Worm (Caenorhabditis elegans) whole organism, L1 larva: ENCODE data around the gene srx-16.

Experiments used
- C34B4.2 ChIP-seq: sonication (generic microtip); optimal IDR thresholded peaks from 2 replicates; lab custom pipeline; 2017; ENCODE audit warnings: mild to moderate bottlenecking, missing genetic modification characterization, missing compliant biosample characterization
- F16B12.6 ChIP-seq: fragments of 150-350 bp; optimal IDR thresholded peaks from 2 replicates; lab custom pipeline; 2014; ENCODE audit warnings: missing biosample characterization, missing genetic modification characterization
- alr-1 ChIP-seq: fragments of 200-800 bp; sonication (Bioruptor generic); optimal IDR thresholded peaks from 2 replicates; lab custom pipeline; 2018; ENCODE audit warnings: borderline replicate concordance, mild to moderate bottlenecking, missing genetic modification characterization, missing compliant biosample characterization
- ama-1 ChIP-seq: fragments of 150-350 bp; optimal IDR thresholded peaks from 2 replicates; lab custom pipeline; 2014
- ceh-63 ChIP-seq: fragments of 200-800 bp; sonication (Bioruptor generic); optimal IDR thresholded peaks from 2 replicates; lab custom pipeline; 2018; ENCODE audit warnings: mild to moderate bottlenecking, missing genetic modification characterization, missing compliant biosample characterization
- ceh-8 ChIP-seq: fragments of 200-800 bp; sonication (Bioruptor generic); optimal IDR thresholded peaks from 2 replicates; lab custom pipeline; 2018; ENCODE audit warnings: mild to moderate bottlenecking, missing genetic modification characterization, moderate library complexity, missing compliant biosample characterization
- ces-1 ChIP-seq: fragments of 150-350 bp; optimal IDR thresholded peaks from 2 replicates; lab custom pipeline; 2014; ENCODE audit warnings: missing biosample characterization, missing genetic modification reagents, missing genetic modification characterization
- dpl-1 ChIP-seq, 3 experiments: fragments of 150-350 bp in 2 of 3; sonication (generic microtip) in 1 of 3; optimal IDR thresholded peaks; 2 replicates each; lab custom pipeline; 2014 to 2017; ENCODE audit warnings: missing biosample characterization in 3 of 3, missing genetic modification characterization in 3 of 3, missing genetic modification reagents in 3 of 3
- dsc-1 ChIP-seq: sonication (generic microtip); optimal IDR thresholded peaks from 2 replicates; lab custom pipeline; 2016; ENCODE audit warnings: mild to moderate bottlenecking, missing genetic modification characterization, missing compliant biosample characterization
- egl-27 ChIP-seq, 2 experiments: fragments of 150-350 bp in 1 of 2; sonication (generic microtip); optimal IDR thresholded peaks; 3 replicates each; lab custom pipeline; 2017 to 2018; ENCODE audit warnings: missing biosample characterization in 2 of 2, missing genetic modification characterization in 2 of 2, missing genetic modification reagents in 2 of 2
- elt-2 ChIP-seq: sonication (generic microtip); optimal IDR thresholded peaks from 2 replicates; lab custom pipeline; 2016; ENCODE audit warnings: missing genetic modification characterization, mild to moderate bottlenecking, inconsistent platforms, missing compliant biosample characterization, missing genetic modification reagents
- fkh-10 ChIP-seq: sonication (generic microtip); optimal IDR thresholded peaks from 2 replicates; lab custom pipeline; 2017; ENCODE audit warnings: missing biosample characterization, missing genetic modification reagents, missing genetic modification characterization
- fkh-4 ChIP-seq: sonication (generic microtip); optimal IDR thresholded peaks from 2 replicates; lab custom pipeline; 2016; ENCODE audit warnings: missing compliant biosample characterization, missing genetic modification characterization, borderline replicate concordance
- fkh-8 ChIP-seq: sonication (generic microtip); optimal IDR thresholded peaks from 2 replicates; lab custom pipeline; 2016; ENCODE audit warnings: mild to moderate bottlenecking, missing genetic modification characterization, missing compliant biosample characterization
- isw-1 ChIP-seq: fragments of 200-800 bp; sonication (Bioruptor generic); IDR thresholded peaks from 2 replicates; pipeline ENCODE4 v1.3.6; 2022; ENCODE audit warnings: missing genetic modification characterization, missing compliant biosample characterization
- jun-1 ChIP-seq: fragments of 150-350 bp; optimal IDR thresholded peaks from 2 replicates; lab custom pipeline; 2014; ENCODE audit warnings: missing biosample characterization, missing genetic modification reagents, missing genetic modification characterization
- lin-13 ChIP-seq: fragments of 150-350 bp; optimal IDR thresholded peaks from 2 replicates; lab custom pipeline; 2014; ENCODE audit warnings: missing biosample characterization, missing genetic modification reagents, missing genetic modification characterization
- lin-14 ChIP-seq: fragments of 200-800 bp; sonication (Bioruptor generic); optimal IDR thresholded peaks from 2 replicates; lab custom pipeline; 2018; ENCODE audit warnings: mild to moderate bottlenecking, missing genetic modification characterization, moderate library complexity, missing compliant biosample characterization
- lin-15B ChIP-seq: fragments of 150-350 bp; sonication (generic microtip); optimal IDR thresholded peaks from 3 replicates; lab custom pipeline; 2014; ENCODE audit warnings: missing biosample characterization, missing genetic modification characterization
- mab-9 ChIP-seq: fragments of 200-800 bp; sonication (Bioruptor generic); IDR thresholded peaks from 2 replicates; pipeline ENCODE4 v1.3.6; 2022; ENCODE audit warnings: missing genetic modification reagents, missing genetic modification characterization, missing compliant biosample characterization
- mef-2 ChIP-seq: fragments of 150-350 bp; optimal IDR thresholded peaks from 2 replicates; lab custom pipeline; 2014; ENCODE audit warnings: missing biosample characterization, missing genetic modification characterization
- nhr-19 ChIP-seq: fragments of 200-800 bp; sonication (Bioruptor generic); conservative IDR thresholded peaks from 2 replicates; pipeline ENCODE4 v1.3.6; 2022; ENCODE audit warnings: missing genetic modification characterization, missing compliant biosample characterization
- nhr-20 ChIP-seq: sonication (generic microtip); optimal IDR thresholded peaks from 2 replicates; lab custom pipeline; 2016; ENCODE audit warnings: mild to moderate bottlenecking, missing genetic modification characterization, missing compliant biosample characterization
- nhr-28 ChIP-seq: fragments of 150-350 bp; optimal IDR thresholded peaks from 2 replicates; lab custom pipeline; 2014; ENCODE audit warnings: missing biosample characterization, missing genetic modification characterization
- nhr-47 ChIP-seq: sonication (generic microtip); optimal IDR thresholded peaks from 2 replicates; lab custom pipeline; 2016; ENCODE audit warnings: mild to moderate bottlenecking, missing genetic modification characterization, moderate library complexity, missing compliant biosample characterization
- nhr-77 ChIP-seq: fragments of 150-350 bp; optimal IDR thresholded peaks from 2 replicates; lab custom pipeline; 2014; ENCODE audit warnings: missing biosample characterization, missing genetic modification characterization
- nhr-90 ChIP-seq: sonication (generic microtip); optimal IDR thresholded peaks from 2 replicates; lab custom pipeline; 2016; ENCODE audit warnings: mild to moderate bottlenecking, missing genetic modification characterization, missing compliant biosample characterization; ENCODE audit not compliant: poor library complexity
- pag-3 ChIP-seq: sonication (generic microtip); optimal IDR thresholded peaks from 2 replicates; lab custom pipeline; 2017; ENCODE audit warnings: missing genetic modification characterization, mild to moderate bottlenecking, missing compliant biosample characterization, antibody characterized with exemption, borderline replicate concordance; ENCODE audit not compliant: insufficient read depth
- snu-23 ChIP-seq: sonication (generic microtip); optimal IDR thresholded peaks from 2 replicates; lab custom pipeline; 2016; ENCODE audit warnings: missing genetic modification characterization, missing compliant biosample characterization
- sox-4 ChIP-seq: sonication (generic microtip); optimal IDR thresholded peaks from 2 replicates; lab custom pipeline; 2016; ENCODE audit warnings: missing genetic modification characterization, missing compliant biosample characterization
- sptf-1 ChIP-seq: fragments of 150-350 bp; optimal IDR thresholded peaks from 2 replicates; lab custom pipeline; 2014; ENCODE audit warnings: missing biosample characterization, missing genetic modification characterization
- swsn-7 ChIP-seq: sonication (generic microtip); optimal IDR thresholded peaks from 2 replicates; lab custom pipeline; 2016; ENCODE audit warnings: missing genetic modification characterization, missing compliant biosample characterization
- tlp-1 ChIP-seq: fragments of 150-350 bp; optimal IDR thresholded peaks from 2 replicates; lab custom pipeline; 2014; ENCODE audit warnings: missing biosample characterization, missing genetic modification characterization
- unc-30 ChIP-seq: sonication (generic microtip); optimal IDR thresholded peaks from 2 replicates; lab custom pipeline; 2017; ENCODE audit warnings: missing biosample characterization, missing genetic modification characterization
- unc-98 ChIP-seq: fragments of 200-800 bp; sonication (Bioruptor generic); IDR thresholded peaks from 2 replicates; pipeline ENCODE4 v1.3.6; 2022; ENCODE audit warnings: missing genetic modification characterization, missing compliant biosample characterization
- vab-15 ChIP-seq: sonication (generic microtip); optimal IDR thresholded peaks from 2 replicates; lab custom pipeline; 2017; ENCODE audit warnings: missing genotype, mild to moderate bottlenecking, missing genetic modification characterization, missing compliant biosample characterization
- zag-1 ChIP-seq: fragments of 150-350 bp; optimal IDR thresholded peaks from 2 replicates; lab custom pipeline; 2014; ENCODE audit warnings: missing biosample characterization, missing genetic modification characterization
- zip-4 ChIP-seq: fragments of 200-800 bp; sonication (Bioruptor generic); optimal IDR thresholded peaks from 2 replicates; lab custom pipeline; 2018; ENCODE audit warnings: mild to moderate bottlenecking, missing genetic modification characterization, moderate library complexity, missing compliant biosample characterization
- ztf-11 ChIP-seq, 2 experiments: sonication (generic microtip); optimal IDR thresholded peaks; 2 replicates each; lab custom pipeline; 2016 to 2017; ENCODE audit warnings: missing genetic modification characterization in 2 of 2, missing biosample characterization in 1 of 2, missing compliant biosample characterization in 1 of 2
- ztf-4 ChIP-seq: fragments of 150-350 bp; optimal IDR thresholded peaks from 2 replicates; lab custom pipeline; 2014; ENCODE audit warnings: missing biosample characterization, missing genetic modification characterization

Gene srx-16

ce11 chrV:6947442-6947841 is 28.7 kb upstream of the srx-16 start, which contains the start of gene Y57E12B.4:
Y57E12B.4 (minus strand) TSS chrV:6947542.
- TF ChIP-seq vab-15 (tag; lab: Kevin White, UChicago), result no peak
- TF ChIP-seq nhr-28, result no peak
- TF ChIP-seq sptf-1 (tag; lab: Kevin White, UChicago), result no peak
- no peak for TF ChIP-seq fkh-4 (tag; lab: Kevin White, UChicago)
- no peak for TF ChIP-seq alr-1 (tag; lab: Kevin White, UChicago)
- no peak for TF ChIP-seq ces-1 (GFP tag; lab: Kevin White, UChicago)

DNA sequence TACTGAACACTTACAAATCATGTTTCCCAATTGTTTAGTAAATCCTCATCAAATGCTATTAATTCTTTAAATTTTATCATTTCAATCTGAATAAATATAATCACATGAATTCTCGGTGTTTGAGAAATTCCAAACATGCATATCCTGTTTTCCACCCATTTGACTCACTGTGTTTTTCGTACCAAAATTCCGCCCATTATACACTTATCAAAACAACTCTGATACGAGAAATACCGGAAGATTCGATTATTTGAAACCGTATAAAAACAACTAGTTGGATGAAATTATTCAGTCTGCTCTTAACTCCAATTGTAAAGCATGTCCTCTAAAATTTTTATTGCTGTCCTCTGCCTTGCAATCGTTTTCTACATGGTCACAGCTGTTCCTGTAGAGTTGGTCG is 27.9 kb upstream of the srx-16 start, which contains the start of gene Y57E12B.1:
Gene Y57E12B.1, plus strand, starts transcription at position 301 of the 400 bp plus-strand sequence.
- TF ChIP-seq tlp-1 (tag; lab: Kevin White, UChicago), result no peak
- no peak for TF ChIP-seq dsc-1
- TF ChIP-seq ceh-8 (GFP tag; lab: Kevin White, UChicago), result no peak
- no peak for TF ChIP-seq lin-14
- TF ChIP-seq fkh-8 (tag; lab: Kevin White, UChicago), result no peak
- TF ChIP-seq lin-13 (GFP tag; lab: Kevin White, UChicago), result no peak
- TF ChIP-seq C34B4.2 (tag; lab: Kevin White, UChicago), result no peak
- no peak for TF ChIP-seq egl-27 (tag; optimal IDR thresholded peaks at IDR 0.05; lab: Kevin White, UChicago)

DNA sequence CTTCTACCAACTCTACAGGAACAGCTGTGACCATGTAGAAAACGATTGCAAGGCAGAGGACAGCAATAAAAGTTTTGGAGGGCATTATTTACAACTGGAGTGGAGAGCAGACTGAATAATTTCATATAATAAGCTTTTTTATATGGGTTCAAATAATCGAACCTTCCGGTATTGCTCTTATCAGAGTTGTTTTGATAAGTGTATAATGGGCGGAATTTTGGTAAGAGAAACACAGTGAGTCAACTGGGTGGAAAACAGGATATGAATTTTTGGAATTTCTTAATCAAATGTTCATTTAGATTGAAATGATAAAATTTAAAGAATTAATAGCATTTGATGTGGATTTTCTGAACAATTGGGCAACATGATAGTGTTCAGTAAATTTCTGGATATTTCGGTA is 26.4 kb upstream of the srx-16 start, which contains the start of gene Y57E12B.11:
Gene Y57E12B.11, minus strand, starts transcription at position 101 of the 400 bp plus-strand sequence.
- no peak for TF ChIP-seq nhr-77
- no peak for TF ChIP-seq jun-1
- no peak for TF ChIP-seq swsn-7 (tag; lab: Kevin White, UChicago)
- no peak for TF ChIP-seq vab-15 (tag; lab: Kevin White, UChicago)
- no peak for TF ChIP-seq mef-2 (tag; lab: Kevin White, UChicago)
- TF ChIP-seq isw-1 (GFP tag; lab: Robert Waterston, UW), result no peak
- no peak for TF ChIP-seq zip-4 (GFP tag; lab: Kevin White, UChicago)
- no peak for TF ChIP-seq nhr-20 (tag; lab: Kevin White, UChicago)
- TF ChIP-seq snu-23 (GFP tag; lab: Kevin White, UChicago), result no peak
- no peak for TF ChIP-seq nhr-47
- no peak for TF ChIP-seq nhr-90 (tag; lab: Kevin White, UChicago)
- no peak for TF ChIP-seq pag-3
- TF ChIP-seq ztf-11 (tag; optimal IDR thresholded peaks at IDR 0.05; lab: Kevin White, UChicago), result no peak
- TF ChIP-seq sptf-1 (tag; lab: Kevin White, UChicago), result no peak
- no peak for TF ChIP-seq ceh-63 (GFP tag; lab: Kevin White, UChicago)
- no peak for TF ChIP-seq alr-1 (tag; lab: Kevin White, UChicago)
- no peak for TF ChIP-seq ztf-4 (tag; lab: Kevin White, UChicago)
- no peak for TF ChIP-seq egl-27 (tag; optimal IDR thresholded peaks at IDR 0.05; lab: Kevin White, UChicago)
- no peak for TF ChIP-seq ama-1 (lab: Kevin White, UChicago)
- TF ChIP-seq unc-98 (GFP tag; lab: Robert Waterston, UW), result no peak

DNA sequence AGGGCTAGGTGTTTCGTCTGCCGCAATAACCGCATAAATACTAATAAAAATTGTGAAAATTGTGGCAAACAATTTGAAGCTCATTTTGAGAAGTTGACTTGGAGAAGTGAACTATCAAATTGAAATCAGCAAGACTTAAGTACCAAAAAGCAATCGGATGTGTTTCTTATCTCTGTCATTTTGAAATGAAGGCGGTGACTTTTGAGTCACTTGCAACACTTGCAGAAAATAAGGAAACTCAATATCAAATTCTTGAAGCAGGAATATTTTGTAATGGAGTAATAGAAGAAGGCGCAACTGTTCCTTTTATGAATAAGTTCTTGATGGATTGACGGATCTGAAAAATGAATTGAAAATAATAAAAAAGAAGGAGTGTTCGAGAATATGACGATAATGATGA is 24.8 kb upstream of the srx-16 start, which contains the start of gene T07H8.11:
Gene T07H8.11, minus strand, starts transcription at position 101 of the 400 bp plus-strand sequence.
- no peak for TF ChIP-seq mab-9 (GFP tag; lab: Robert Waterston, UW)
- no peak for TF ChIP-seq ztf-11 (tag; optimal IDR thresholded peaks at IDR 0.05; lab: Kevin White, UChicago)
- no peak for TF ChIP-seq unc-30 (tag; lab: Kevin White, UChicago)
- no peak for TF ChIP-seq nhr-90 (tag; lab: Kevin White, UChicago)
- no peak for TF ChIP-seq egl-27 (tag; optimal IDR thresholded peaks at IDR 0.05; lab: Kevin White, UChicago)
- no peak for TF ChIP-seq lin-15B
- no peak for TF ChIP-seq vab-15 (tag; lab: Kevin White, UChicago)

ce11 chrV:6953797-6954196 is 22.4 kb upstream of the srx-16 start, which contains the start of gene srg-31:
srg-31 (minus strand) TSS chrV:6953897.
- no peak for TF ChIP-seq swsn-7 (tag; lab: Kevin White, UChicago)
- TF ChIP-seq lin-13 (GFP tag; lab: Kevin White, UChicago), result no peak
- no peak for TF ChIP-seq dpl-1 (GFP tag; optimal IDR thresholded peaks at IDR 0.05; lab: Kevin White, UChicago)
- TF ChIP-seq fkh-10 (GFP tag; lab: Kevin White, UChicago), result no peak
- TF ChIP-seq isw-1 (GFP tag; lab: Robert Waterston, UW), result no peak
- TF ChIP-seq zag-1, result no peak
- no peak for TF ChIP-seq sox-4 (tag; lab: Kevin White, UChicago)
- no peak for TF ChIP-seq nhr-19
- TF ChIP-seq unc-30 (tag; lab: Kevin White, UChicago), result no peak
- no peak for TF ChIP-seq elt-2
- no peak for TF ChIP-seq F16B12.6 (tag; lab: Kevin White, UChicago)
